Fruit fly (Drosophila melanogaster) Kc167 (cell line): Measurements from ENCODE around the gene CG14567.

Experiments
- Myc ChIP-seq: fragments of >200 bp; optimal IDR thresholded peaks from 2 replicates; lab custom pipeline; 2017; ENCODE audit warnings: missing external identifiers
- Sin3A ChIP-seq: fragments of >200 bp; optimal IDR thresholded peaks from 2 replicates; lab custom pipeline; 2018; ENCODE audit warnings: missing external identifiers
- h ChIP-seq: fragments of >200 bp; optimal IDR thresholded peaks from 3 replicates; lab custom pipeline; 2018; ENCODE audit warnings: missing external identifiers
- insv ChIP-seq: fragments of >200 bp; optimal IDR thresholded peaks from 3 replicates; lab custom pipeline; 2018; ENCODE audit warnings: missing external identifiers
- psq ChIP-seq: fragments of >200 bp; optimal IDR thresholded peaks from 2 replicates; lab custom pipeline; 2017; ENCODE audit warnings: missing external identifiers
- ttk ChIP-seq: sonication (Bioruptor generic); optimal IDR thresholded peaks from 2 replicates; lab custom pipeline; 2017; ENCODE audit warnings: missing external identifiers

DNA sequence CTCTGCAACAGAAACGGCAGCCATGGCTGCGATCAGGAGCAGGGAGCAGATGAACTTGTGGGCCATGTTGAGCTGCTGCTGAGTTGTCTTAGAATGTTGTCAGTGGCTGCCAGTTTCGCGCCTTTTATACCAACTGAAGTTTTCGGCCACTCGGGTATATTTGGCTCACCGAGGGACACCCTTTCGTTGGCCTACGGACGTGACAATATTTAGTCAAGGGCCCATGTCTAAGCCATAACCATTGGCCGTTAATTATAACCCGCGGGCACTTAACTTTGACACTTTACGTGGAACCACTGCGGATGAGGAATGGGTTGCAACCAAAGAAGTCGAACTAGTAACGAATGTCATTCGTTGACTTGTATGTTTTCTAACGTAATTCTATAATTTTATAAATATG lies 4.8 kb downstream of the CG14567 start, which contains the start of gene CG14568:
- no peak for TF ChIP-seq h
- TF ChIP-seq Sin3A (lab: Kevin White, UChicago) = no peak
- no peak for TF ChIP-seq ttk (lab: Kevin White, UChicago)
- TF ChIP-seq psq (lab: Kevin White, UChicago) = no peak
- TF ChIP-seq Myc (lab: Kevin White, UChicago) = no peak
- no peak for TF ChIP-seq insv
